Fruit fly (Drosophila melanogaster): ENCODE data around the gene Cby.

Gene Cby

dm6 chr3R:21829487-21829957 lies 38.3 kb upstream of the Cby start:
- TF ChIP-seq usp (GFP tag; optimal IDR thresholded peaks at IDR 0.05) (no peak), EcR (GFP tag; optimal IDR thresholded peaks at IDR 0.05) (peak; percentile 95 to 98), CG8478 (optimal IDR thresholded peaks at IDR 0.05) (no peak), psq (optimal IDR thresholded peaks at IDR 0.05) (no peak), pan (optimal IDR thresholded peaks at IDR 0.05) (no peak)

DNA sequence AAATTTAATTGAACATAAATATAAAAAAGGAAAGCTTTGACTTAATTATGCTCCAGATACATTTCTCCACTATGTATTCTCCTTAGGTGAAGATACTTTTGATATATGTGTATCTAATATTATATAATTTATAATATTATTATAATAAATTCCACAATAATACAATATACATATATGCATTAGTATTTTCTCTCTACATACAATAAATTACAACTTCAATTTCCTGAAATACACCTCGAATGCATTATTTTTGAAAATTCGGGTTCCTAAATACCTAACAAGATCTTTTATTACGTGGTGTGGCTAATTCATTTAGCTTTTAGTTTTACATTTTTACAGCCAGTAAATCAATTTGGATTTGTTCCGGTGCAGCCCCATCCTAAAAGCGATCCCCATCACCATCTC lies 37.5 kb upstream of the Cby start:
- TF ChIP-seq EcR (GFP tag; optimal IDR thresholded peaks at IDR 0.05) (no peak), Dll (optimal IDR thresholded peaks at IDR 0.05) (no peak), psq (optimal IDR thresholded peaks at IDR 0.05) (no peak), usp (GFP tag; optimal IDR thresholded peaks at IDR 0.05) (no peak), pan (optimal IDR thresholded peaks at IDR 0.05) (no peak), CG8478 (optimal IDR thresholded peaks at IDR 0.05) (no peak)

dm6 chr3R:21831040-21831439 lies 36.8 kb upstream of the Cby start:
- TF ChIP-seq EcR (GFP tag; optimal IDR thresholded peaks at IDR 0.05) (peak in 1 of 2 experiments; percentile 94), CG8478 (optimal IDR thresholded peaks at IDR 0.05) (no peak)

DNA sequence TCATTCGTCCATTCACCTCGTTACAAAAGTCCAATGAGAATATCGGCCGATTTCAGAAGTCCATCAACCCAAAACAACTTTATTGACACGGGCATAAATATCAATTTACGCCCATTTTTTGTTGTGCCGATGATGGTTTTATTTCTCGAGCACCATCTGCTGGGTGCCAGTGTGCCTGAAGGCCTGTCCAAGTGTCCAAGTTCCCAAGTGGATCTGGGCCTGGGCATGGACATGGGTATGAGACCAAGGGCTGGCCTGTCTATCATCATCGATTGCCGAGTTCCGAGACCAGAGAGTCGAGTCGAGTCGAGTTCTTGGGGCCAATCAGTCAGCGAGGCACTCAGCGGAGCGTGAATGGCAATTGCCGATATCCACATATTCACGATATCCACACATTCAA lies 35.6 kb upstream of the Cby start, which contains the start of gene Gr93a:
Gr93a (plus strand) TSS at position 301 of the 400 bp plus-strand sequence.
- TF ChIP-seq usp (GFP tag; optimal IDR thresholded peaks at IDR 0.05) (no peak), pan (optimal IDR thresholded peaks at IDR 0.05) (no peak), psq (optimal IDR thresholded peaks at IDR 0.05) (no peak)

dm6 chr3R:21834234-21835070 lies 33.4 kb upstream of the Cby start:
- no peak for TF ChIP-seq usp (GFP tag; optimal IDR thresholded peaks at IDR 0.05)
- no peak for TF ChIP-seq Dll (optimal IDR thresholded peaks at IDR 0.05)
- TF ChIP-seq CG8478 (optimal IDR thresholded peaks at IDR 0.05) = no peak
- no peak for TF ChIP-seq pan (optimal IDR thresholded peaks at IDR 0.05)
- no peak for TF ChIP-seq EcR (GFP tag; optimal IDR thresholded peaks at IDR 0.05)
- TF ChIP-seq psq (optimal IDR thresholded peaks at IDR 0.05) = no peak

DNA sequence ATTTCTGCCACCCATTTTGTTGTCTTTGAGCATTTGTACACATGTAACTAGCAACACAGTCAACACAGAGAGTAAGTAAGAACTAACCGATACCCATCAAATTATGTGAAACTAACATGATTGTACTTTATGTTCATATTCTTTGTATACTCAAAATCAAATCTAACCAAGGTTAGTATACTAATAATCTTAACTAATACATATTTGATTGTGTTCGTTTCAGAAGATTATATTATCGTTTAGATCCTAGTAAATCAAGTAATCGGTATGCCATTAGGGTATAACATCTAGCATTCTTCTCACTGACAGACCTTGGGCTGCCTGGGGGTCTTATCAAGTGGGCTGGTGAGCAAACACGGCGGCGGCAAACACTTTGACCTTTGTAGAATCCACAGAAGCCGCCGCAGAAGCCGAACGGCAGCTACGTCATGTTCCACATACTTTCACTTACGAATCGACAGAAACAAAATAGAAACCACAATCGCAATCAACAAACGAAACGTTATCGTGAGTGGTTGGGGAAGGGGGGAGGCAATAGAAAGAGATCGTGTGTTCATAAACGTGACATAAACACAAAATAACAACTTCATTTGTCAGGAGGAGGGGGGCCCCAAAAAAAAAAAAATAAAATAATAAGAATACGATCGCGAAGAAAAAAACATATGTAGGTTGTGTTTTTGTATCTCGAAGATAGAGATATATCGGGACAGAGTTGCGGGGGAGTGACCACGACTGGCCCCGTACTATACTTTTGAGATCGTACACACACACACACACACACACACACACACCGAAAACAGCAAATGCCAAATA lies 32.2 kb upstream of the Cby start:
- TF ChIP-seq usp (GFP tag; optimal IDR thresholded peaks at IDR 0.05) = no peak
- no peak for TF ChIP-seq pan (optimal IDR thresholded peaks at IDR 0.05)
- TF ChIP-seq psq (optimal IDR thresholded peaks at IDR 0.05) = no peak
- no peak for TF ChIP-seq EcR (GFP tag; optimal IDR thresholded peaks at IDR 0.05)
- TF ChIP-seq CG8478 (optimal IDR thresholded peaks at IDR 0.05) = no peak
- no peak for TF ChIP-seq Dll (optimal IDR thresholded peaks at IDR 0.05)

dm6 chr3R:21836201-21836504 lies 31.6 kb upstream of the Cby start:
- TF ChIP-seq Dll (optimal IDR thresholded peaks at IDR 0.05) (no peak), pan (optimal IDR thresholded peaks at IDR 0.05) (no peak), CG8478 (optimal IDR thresholded peaks at IDR 0.05) (no peak), usp (GFP tag; optimal IDR thresholded peaks at IDR 0.05) (no peak), EcR (GFP tag; optimal IDR thresholded peaks at IDR 0.05) (no peak), psq (optimal IDR thresholded peaks at IDR 0.05) (no peak)

DNA sequence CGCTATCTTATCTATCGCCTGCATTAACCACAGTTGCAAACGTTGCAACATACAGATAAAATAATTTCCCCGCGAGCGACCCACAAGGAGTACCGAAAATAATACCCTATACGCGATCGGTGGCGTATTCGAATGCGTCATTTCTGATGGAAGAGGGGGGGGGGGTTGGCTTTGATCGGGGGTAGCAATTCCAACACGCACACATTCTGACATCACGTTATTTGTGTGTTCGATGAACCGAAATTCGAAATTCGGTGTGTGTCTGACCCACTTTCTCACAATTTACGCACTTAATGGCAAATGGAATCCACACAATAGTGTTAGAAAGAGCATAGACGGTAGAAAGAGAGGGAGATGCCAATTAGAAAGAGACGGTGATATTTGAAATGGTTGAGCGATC lies 31.2 kb upstream of the Cby start:
- no peak for TF ChIP-seq Dll (optimal IDR thresholded peaks at IDR 0.05)
- no peak for TF ChIP-seq pan (optimal IDR thresholded peaks at IDR 0.05)
- TF ChIP-seq usp (GFP tag; optimal IDR thresholded peaks at IDR 0.05) = no peak
- no peak for TF ChIP-seq EcR (GFP tag; optimal IDR thresholded peaks at IDR 0.05)
- TF ChIP-seq CG8478 (optimal IDR thresholded peaks at IDR 0.05) = no peak
- TF ChIP-seq psq (optimal IDR thresholded peaks at IDR 0.05) = no peak

DNA sequence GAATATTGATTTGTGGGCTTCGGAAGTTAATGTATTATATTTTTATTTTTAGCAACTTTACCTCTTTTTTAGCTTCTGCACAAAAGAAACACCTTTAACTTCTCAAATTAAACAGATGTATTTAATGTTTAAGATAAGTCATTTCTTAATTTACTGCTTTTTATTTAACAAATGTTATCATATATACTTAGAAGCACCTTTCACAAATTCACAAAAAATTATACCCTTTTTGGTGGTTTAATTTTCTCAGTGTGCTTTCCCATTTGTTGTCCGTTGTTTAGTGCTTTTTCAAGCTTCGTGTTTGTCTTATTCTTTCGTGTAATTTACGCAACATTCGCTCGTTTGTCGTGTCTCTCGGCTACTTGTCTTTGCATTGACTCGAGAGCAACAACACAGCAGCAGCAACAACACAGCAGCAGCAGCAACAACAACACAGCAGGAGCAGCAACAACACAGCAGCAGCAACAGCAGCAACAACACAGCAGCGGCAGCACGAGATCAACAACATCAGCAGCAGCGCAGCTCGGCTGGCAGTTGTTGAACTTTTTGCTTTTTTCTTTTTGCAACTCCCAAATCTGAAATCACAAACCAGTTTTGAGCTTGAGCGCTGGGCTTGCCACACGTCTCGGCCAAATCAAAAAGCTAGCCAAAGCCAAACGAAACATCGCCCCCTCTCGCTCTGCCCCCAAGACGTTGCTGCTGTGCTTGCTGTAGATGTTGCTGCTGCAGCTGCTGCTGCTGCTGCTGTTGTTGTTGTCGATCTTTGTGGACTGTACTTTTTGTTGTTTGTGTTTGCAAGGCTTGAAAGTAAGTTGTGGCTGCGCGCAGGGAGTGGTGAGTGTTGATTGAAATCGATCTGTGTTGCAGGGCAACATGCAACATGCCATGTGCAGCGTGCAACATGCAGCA lies 30.5 kb upstream of the Cby start:
- TF ChIP-seq psq (optimal IDR thresholded peaks at IDR 0.05) = no peak
- TF ChIP-seq CG8478 (optimal IDR thresholded peaks at IDR 0.05) = no peak
- peak in 1 of 2 experiments; percentile 89 for TF ChIP-seq EcR (GFP tag; optimal IDR thresholded peaks at IDR 0.05)
- TF ChIP-seq pan (optimal IDR thresholded peaks at IDR 0.05) = no peak
- no peak for TF ChIP-seq Dll (optimal IDR thresholded peaks at IDR 0.05)
- no peak for TF ChIP-seq usp (GFP tag; optimal IDR thresholded peaks at IDR 0.05)

DNA sequence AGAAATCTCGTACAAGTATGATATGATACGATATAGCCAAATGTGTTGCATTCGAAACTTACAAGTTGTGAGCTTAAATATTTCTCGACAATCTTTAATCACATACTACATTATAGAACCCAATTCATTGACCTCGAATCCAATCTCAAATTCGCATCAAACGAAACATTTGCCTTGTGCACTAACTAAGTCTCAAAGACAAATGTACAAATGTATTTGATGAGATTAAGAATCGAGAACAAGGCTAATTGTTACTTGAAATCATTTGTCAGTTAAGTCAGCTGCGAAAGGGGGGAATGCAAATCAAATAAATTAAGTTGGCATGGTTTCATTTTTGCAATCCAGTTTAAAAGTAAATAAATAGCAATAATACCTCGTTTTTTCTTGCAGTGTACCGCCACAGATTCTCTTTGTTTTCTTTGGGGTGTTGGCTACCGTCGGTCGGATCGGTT lies 29.3 kb upstream of the Cby start:
- TF ChIP-seq EcR (GFP tag; optimal IDR thresholded peaks at IDR 0.05) = no peak
- no peak for TF ChIP-seq usp (GFP tag; optimal IDR thresholded peaks at IDR 0.05)
- no peak for TF ChIP-seq pan (optimal IDR thresholded peaks at IDR 0.05)
- TF ChIP-seq psq (optimal IDR thresholded peaks at IDR 0.05) = no peak
- TF ChIP-seq CG8478 (optimal IDR thresholded peaks at IDR 0.05) = no peak
- no peak for TF ChIP-seq Dll (optimal IDR thresholded peaks at IDR 0.05)

- TF ChIP-seq pan (optimal IDR thresholded peaks at IDR 0.05) (no peak), psq (optimal IDR thresholded peaks at IDR 0.05) (no peak), CG8478 (optimal IDR thresholded peaks at IDR 0.05) (no peak), usp (GFP tag; optimal IDR thresholded peaks at IDR 0.05) (no peak), EcR (GFP tag; optimal IDR thresholded peaks at IDR 0.05) (no peak), Dll (optimal IDR thresholded peaks at IDR 0.05) (no peak)
Measured at dm6 chr3R:21839636-21840035, 28.2 kb upstream of the Cby start.

Measured in whole organism.